Fruit fly (Drosophila melanogaster) S2 (cell line): ENCODE measurements around the gene pnr.

Source experiments
- CG8478 ChIP-seq: fragments of >200 bp; optimal IDR thresholded peaks from 2 replicates; lab custom pipeline; 2018
- CTCF ChIP-seq, 2 experiments: fragments of >200 bp; optimal IDR thresholded peaks; 2 replicates each; lab custom pipeline; 2018

dm6 chr3R:16042900-16043548, 17.1 kb downstream of the pnr start, which contains the start of gene Jhbp4:
- TF ChIP-seq CTCF (optimal IDR thresholded peaks at IDR 0.05; lab: Kevin White, UChicago) (no peak), CG8478 (no peak)
